Fruit fly (Drosophila melanogaster) whole organism, embryonic: Measurements from ENCODE around the gene UK114.

ENCODE experiments used
- Aef1 ChIP-seq: fragments of 200-800 bp; sonication (Bioruptor generic); IDR thresholded peaks from 3 replicates; pipeline ENCODE4 v1.3.6; 2022; ENCODE audit warnings: missing biosample characterization, missing genetic modification characterization
- Antp ChIP-seq: fragments of 200-800 bp; sonication (Bioruptor generic); optimal IDR thresholded peaks from 3 replicates; lab custom pipeline; 2016; ENCODE audit warnings: missing biosample characterization, missing genetic modification characterization
- Atf3 ChIP-seq: fragments of 200-800 bp; sonication (Bioruptor generic); optimal IDR thresholded peaks from 3 replicates; lab custom pipeline; 2016; ENCODE audit warnings: missing biosample characterization, missing genetic modification characterization
- CG10321 ChIP-seq: fragments of 200-800 bp; sonication (Bioruptor generic); IDR thresholded peaks from 2 replicates; pipeline ENCODE4 v1.3.6; 2022; ENCODE audit warnings: missing biosample characterization, missing genetic modification characterization
- CG10543 ChIP-seq: fragments of 200-800 bp; sonication (Bioruptor generic); optimal IDR thresholded peaks from 3 replicates; lab custom pipeline; 2017; ENCODE audit warnings: missing biosample characterization, mild to moderate bottlenecking, missing genetic modification characterization, moderate library complexity
- CG11504 ChIP-seq: fragments of 200-800 bp; sonication (Bioruptor generic); optimal IDR thresholded peaks from 3 replicates; lab custom pipeline; 2019; ENCODE audit warnings: missing biosample characterization, mild to moderate bottlenecking, missing genetic modification characterization, moderate library complexity
- CG11695 ChIP-seq: fragments of 200-800 bp; sonication (Bioruptor generic); IDR thresholded peaks from 3 replicates; pipeline ENCODE4 v1.3.6; 2022; ENCODE audit warnings: missing biosample characterization, missing genetic modification characterization
- CG12071 ChIP-seq: fragments of 200-800 bp; sonication (Bioruptor generic); optimal IDR thresholded peaks from 3 replicates; lab custom pipeline; 2018; ENCODE audit warnings: missing biosample characterization, mild to moderate bottlenecking, missing genetic modification characterization
- CG14441 ChIP-seq: fragments of 200-800 bp; sonication (Bioruptor generic); IDR thresholded peaks from 2 replicates; pipeline ENCODE4 v1.3.6; 2022; ENCODE audit warnings: missing biosample characterization, missing genetic modification characterization
- CG14667 ChIP-seq: fragments of 200-800 bp; sonication (Bioruptor generic); IDR thresholded peaks from 2 replicates; pipeline ENCODE4 v1.3.6; 2022; ENCODE audit warnings: missing biosample characterization, missing genetic modification characterization
- CG14860 ChIP-seq: fragments of 200-800 bp; sonication (Bioruptor generic); IDR thresholded peaks from 3 replicates; pipeline ENCODE4 v1.3.6; 2022; ENCODE audit warnings: missing biosample characterization, missing genetic modification characterization; ENCODE audit not compliant: partially characterized antibody
- CG15011 ChIP-seq: fragments of 200-800 bp; sonication (Bioruptor generic); optimal IDR thresholded peaks from 3 replicates; lab custom pipeline; 2018; ENCODE audit warnings: missing biosample characterization, mild to moderate bottlenecking, missing genetic modification characterization
- CG15269 ChIP-seq: fragments of 200-800 bp; sonication (Bioruptor generic); optimal IDR thresholded peaks from 2 replicates; lab custom pipeline; 2018; ENCODE audit warnings: missing biosample characterization, mild to moderate bottlenecking, missing genetic modification characterization, moderate library complexity
- CG17912 ChIP-seq: fragments of 200-800 bp; sonication (Bioruptor generic); optimal IDR thresholded peaks from 2 replicates; lab custom pipeline; 2018; ENCODE audit warnings: missing biosample characterization, mild to moderate bottlenecking, missing genetic modification characterization
- CG2129 ChIP-seq: fragments of 200-800 bp; sonication (Bioruptor generic); IDR thresholded peaks from 2 replicates; pipeline ENCODE4 v1.3.6; 2022; ENCODE audit warnings: missing biosample characterization, missing genetic modification characterization; ENCODE audit not compliant: partially characterized antibody
- CG2199 ChIP-seq: fragments of 200-800 bp; sonication (Bioruptor generic); IDR thresholded peaks from 3 replicates; pipeline ENCODE4 v1.3.6; 2022; ENCODE audit warnings: missing biosample characterization, missing genetic modification characterization
- CG34224 ChIP-seq: fragments of 200-800 bp; sonication (Bioruptor generic); IDR thresholded peaks from 3 replicates; pipeline ENCODE4 v1.3.6; 2022; ENCODE audit warnings: missing biosample characterization, missing genetic modification characterization; ENCODE audit not compliant: partially characterized antibody
- CG6175 ChIP-seq: fragments of 200-800 bp; sonication (Bioruptor generic); IDR thresholded peaks from 3 replicates; pipeline ENCODE4 v1.3.6; 2022; ENCODE audit warnings: missing biosample characterization, missing genetic modification characterization
- CG7839 ChIP-seq: fragments of 200-800 bp; sonication (Bioruptor generic); optimal IDR thresholded peaks from 3 replicates; lab custom pipeline; 2018; ENCODE audit warnings: missing biosample characterization, mild to moderate bottlenecking, missing genetic modification characterization, moderate library complexity
- Elba2 ChIP-seq: fragments of 200-800 bp; sonication (Bioruptor generic); optimal IDR thresholded peaks from 3 replicates; lab custom pipeline; 2016; ENCODE audit warnings: missing biosample characterization, missing genetic modification characterization
- GATAe ChIP-seq: fragments of 200-800 bp; sonication (Bioruptor generic); conservative IDR thresholded peaks from 2 replicates; pipeline ENCODE4 v1.3.6; 2022; ENCODE audit warnings: missing biosample characterization, missing genetic modification characterization
- H2.0 ChIP-seq: fragments of 200-800 bp; sonication (Bioruptor generic); IDR thresholded peaks from 2 replicates; pipeline ENCODE4 v1.3.6; 2022; ENCODE audit warnings: missing biosample characterization, missing genetic modification characterization
- Hey ChIP-seq: fragments of 200-800 bp; sonication (Bioruptor generic); optimal IDR thresholded peaks from 3 replicates; lab custom pipeline; 2018; ENCODE audit warnings: missing biosample characterization, mild to moderate bottlenecking, missing genetic modification characterization
- Hr3 ChIP-seq: fragments of 200-800 bp; sonication (Bioruptor generic); optimal IDR thresholded peaks from 3 replicates; lab custom pipeline; 2016; ENCODE audit warnings: missing biosample characterization, missing genetic modification characterization
- Med ChIP-seq: fragments of 200-800 bp; sonication (Bioruptor generic); peaks from one replicate; lab custom pipeline; 2016; ENCODE audit warnings: missing biosample characterization, missing genetic modification characterization, mild to moderate bottlenecking, inconsistent platforms, moderate library complexity
- Nf-YA ChIP-seq: fragments of 200-800 bp; sonication (Bioruptor generic); IDR thresholded peaks from 2 replicates; pipeline ENCODE4 v1.3.6; 2022; ENCODE audit warnings: missing biosample characterization, missing genetic modification characterization
- Rfx ChIP-seq: fragments of 200-800 bp; sonication (Bioruptor generic); IDR thresholded peaks from 2 replicates; pipeline ENCODE4 v1.3.6; 2022; ENCODE audit warnings: missing biosample characterization, missing genetic modification characterization
- Sox100B ChIP-seq: fragments of 200-800 bp; sonication (Bioruptor generic); optimal IDR thresholded peaks from 3 replicates; lab custom pipeline; 2018; ENCODE audit warnings: missing biosample characterization, mild to moderate bottlenecking, missing genetic modification characterization
- Taf1 ChIP-seq: fragments of 200-800 bp; sonication (Bioruptor generic); IDR thresholded peaks from 2 replicates; pipeline ENCODE4 v1.3.6; 2022; ENCODE audit warnings: missing biosample characterization, missing genetic modification characterization
- Usf ChIP-seq: fragments of 200-800 bp; sonication (Bioruptor generic); optimal IDR thresholded peaks from 2 replicates; lab custom pipeline; 2017; ENCODE audit warnings: missing genotype, missing biosample characterization, missing genetic modification characterization
- amos ChIP-seq: fragments of 200-800 bp; sonication (Bioruptor generic); IDR thresholded peaks from 2 replicates; pipeline ENCODE4 v1.3.6; 2022; ENCODE audit warnings: missing biosample characterization, missing genetic modification characterization; ENCODE audit not compliant: partially characterized antibody
- cg ChIP-seq: fragments of 200-800 bp; sonication (Bioruptor generic); optimal IDR thresholded peaks from 3 replicates; lab custom pipeline; 2019; ENCODE audit warnings: missing biosample characterization, mild to moderate bottlenecking, missing genetic modification characterization, moderate library complexity
- chn ChIP-seq: fragments of 200-800 bp; sonication (Bioruptor generic); optimal IDR thresholded peaks from 2 replicates; lab custom pipeline; 2016; ENCODE audit warnings: missing biosample characterization, missing genetic modification characterization
- crp ChIP-seq, 2 experiments: fragments of 200-800 bp; sonication (Bioruptor generic); optimal IDR thresholded peaks; 2 replicates in 1 of 2; 3 replicates in 1 of 2; lab custom pipeline; 2017; ENCODE audit warnings: missing biosample characterization in 2 of 2, missing genetic modification characterization in 2 of 2, mild to moderate bottlenecking in 1 of 2, moderate library complexity in 1 of 2
- dmrt99B ChIP-seq: fragments of 200-800 bp; sonication (Bioruptor generic); optimal IDR thresholded peaks from 2 replicates; lab custom pipeline; 2018; ENCODE audit warnings: missing biosample characterization, mild to moderate bottlenecking, missing genetic modification characterization, moderate library complexity
- fd3F ChIP-seq: fragments of 200-800 bp; sonication (Bioruptor generic); optimal IDR thresholded peaks from 2 replicates; lab custom pipeline; 2018; ENCODE audit warnings: missing biosample characterization, mild to moderate bottlenecking, missing genetic modification characterization, moderate library complexity
- grau ChIP-seq: fragments of 200-800 bp; optimal IDR thresholded peaks from 3 replicates; lab custom pipeline; 2019; ENCODE audit warnings: missing biosample characterization, mild to moderate bottlenecking, missing genetic modification characterization, moderate library complexity
- grn ChIP-seq: fragments of 200-800 bp; sonication (Bioruptor generic); optimal IDR thresholded peaks from 3 replicates; lab custom pipeline; 2017; ENCODE audit warnings: missing biosample characterization, missing genetic modification characterization
- gt ChIP-seq: fragments of 200-800 bp; sonication (Bioruptor generic); IDR thresholded peaks from 2 replicates; pipeline ENCODE4 v1.3.6; 2022; ENCODE audit warnings: missing biosample characterization, missing genetic modification characterization
- jumu ChIP-seq: fragments of 200-800 bp; sonication (Bioruptor generic); optimal IDR thresholded peaks from 3 replicates; lab custom pipeline; 2016; ENCODE audit warnings: missing biosample characterization, missing genetic modification characterization
- kah ChIP-seq: fragments of 200-800 bp; sonication (Bioruptor generic); optimal IDR thresholded peaks from 2 replicates; lab custom pipeline; 2018; ENCODE audit warnings: missing biosample characterization, mild to moderate bottlenecking, missing genetic modification characterization
- knrl ChIP-seq: fragments of 200-800 bp; sonication (Bioruptor generic); IDR thresholded peaks from 3 replicates; pipeline ENCODE4 v1.3.6; 2022; ENCODE audit warnings: missing biosample characterization, missing genetic modification characterization; ENCODE audit not compliant: partially characterized antibody
- lbe ChIP-seq: fragments of 200-800 bp; sonication (Bioruptor generic); optimal IDR thresholded peaks from 2 replicates; lab custom pipeline; 2016; ENCODE audit warnings: missing biosample characterization, mild to moderate bottlenecking, missing genetic modification characterization
- org-1 ChIP-seq: fragments of 200-800 bp; sonication (Bioruptor generic); optimal IDR thresholded peaks from 2 replicates; lab custom pipeline; 2017; ENCODE audit warnings: missing biosample characterization, missing genetic modification characterization
- pita ChIP-seq: fragments of 200-800 bp; sonication (Bioruptor generic); optimal IDR thresholded peaks from 2 replicates; lab custom pipeline; 2017; ENCODE audit warnings: missing biosample characterization, mild to moderate bottlenecking, missing genetic modification characterization
- row ChIP-seq: fragments of 200-800 bp; sonication (Bioruptor generic); IDR thresholded peaks from 3 replicates; pipeline ENCODE4 v1.3.6; 2022; ENCODE audit warnings: missing biosample characterization, missing genetic modification characterization
- schlank ChIP-seq: fragments of 200-800 bp; sonication (Bioruptor generic); optimal IDR thresholded peaks from 2 replicates; lab custom pipeline; 2018; ENCODE audit warnings: missing biosample characterization, mild to moderate bottlenecking, missing genetic modification characterization
- slp2 ChIP-seq: fragments of 200-800 bp; sonication (Bioruptor generic); optimal IDR thresholded peaks from 2 replicates; lab custom pipeline; 2016; ENCODE audit warnings: missing biosample characterization, missing genetic modification characterization
- sna ChIP-seq: fragments of 200-800 bp; sonication (Bioruptor generic); IDR thresholded peaks from 2 replicates; pipeline ENCODE4 v1.3.6; 2022; ENCODE audit warnings: missing biosample characterization, missing genetic modification characterization; ENCODE audit not compliant: partially characterized antibody
- tna ChIP-seq: fragments of 200-800 bp; sonication (Bioruptor generic); IDR thresholded peaks from 2 replicates; pipeline ENCODE4 v1.3.6; 2022; ENCODE audit warnings: missing biosample characterization, missing genetic modification characterization; ENCODE audit not compliant: partially characterized antibody
- trh ChIP-seq: fragments of 200-800 bp; sonication (Bioruptor generic); optimal IDR thresholded peaks from 2 replicates; lab custom pipeline; 2016; ENCODE audit warnings: missing biosample characterization, missing genetic modification characterization

UK114 gene

dm6 chr2L:15274292-15274691, 599 bp downstream of the UK114 start (continued):
- TF ChIP-seq CG15269 (peak; percentile 14), CG17912 (no peak), CG2199 (no peak), Med (peak; percentile 55), CG12071 (GFP tag; lab: Kevin White, UChicago) (peak; percentile 26), Usf (no peak), knrl (GFP tag; lab: Robert Waterston, UW) (no peak), kah (GFP tag; lab: Kevin White, UChicago) (no peak), grn (GFP tag; lab: Kevin White, UChicago) (peak; percentile 70), lbe (GFP tag; lab: Kevin White, UChicago) (no peak), Hr3 (no peak), Hey (tag; lab: Kevin White, UChicago) (no peak), CG14667 (GFP tag; lab: Robert Waterston, UW) (no peak), chn (no peak), schlank (tag; lab: Kevin White, UChicago) (no peak), H2.0 (GFP tag; lab: Robert Waterston, UW) (no peak), cg (GFP tag; lab: Kevin White, UChicago) (no peak), CG11504 (tag; lab: Kevin White, UChicago) (no peak), dmrt99B (tag; lab: Kevin White, UChicago) (no peak), CG7839 (tag; lab: Kevin White, UChicago) (no peak), Taf1 (no peak), amos (GFP tag; lab: Robert Waterston, UW) (no peak), fd3F (GFP tag; lab: Kevin White, UChicago) (no peak), Atf3 (GFP tag; lab: Kevin White, UChicago) (no peak), sna (GFP tag; lab: Robert Waterston, UW) (no peak), CG10543 (peak; percentile 2), pita (GFP tag; lab: Kevin White, UChicago) (no peak), CG2129 (GFP tag; lab: Robert Waterston, UW) (no peak), Rfx (GFP tag; lab: Robert Waterston, UW) (0 out of 2 replicates have a peak, but pooled peaks have one; percentile 35), jumu (no peak), CG10321 (GFP tag; lab: Robert Waterston, UW) (no peak), trh (GFP tag; lab: Kevin White, UChicago) (no peak), Antp (GFP tag; lab: Kevin White, UChicago) (no peak), GATAe (GFP tag; lab: Robert Waterston, UW) (peak; percentile 44; the same call in 1 of the 2 replicates), CG6175 (GFP tag; lab: Robert Waterston, UW) (no peak), Aef1 (GFP tag; lab: Robert Waterston, UW) (peak; percentile 13; the same call in 1 of the 3 replicates), gt (no peak), slp2 (GFP tag; lab: Kevin White, UChicago) (no peak), row (GFP tag; lab: Robert Waterston, UW) (peak; percentile 46; the same call in 2 of the 3 replicates), CG14860 (0 out of 3 replicates have a peak, but pooled peaks have one; percentile 24), Elba2 (peak; percentile 2), crp (GFP tag; optimal IDR thresholded peaks at IDR 0.05; lab: Kevin White, UChicago) (no peak), tna (no peak), org-1 (GFP tag; lab: Kevin White, UChicago) (no peak), grau (tag; lab: Kevin White, UChicago) (peak; percentile 75), Nf-YA (GFP tag; lab: Robert Waterston, UW) (no peak), CG34224 (GFP tag; lab: Robert Waterston, UW) (no peak), CG14441 (GFP tag; lab: Robert Waterston, UW) (0 out of 2 replicates have a peak, but pooled peaks have one; percentile 8), CG15011 (GFP tag; lab: Kevin White, UChicago) (no peak), CG11695 (GFP tag; lab: Robert Waterston, UW) (no peak), Sox100B (GFP tag; lab: Kevin White, UChicago) (no peak)
